Fruit fly (Drosophila melanogaster) S2 (cell line): ENCODE results near the gene Nep6.

Experiments used
- CG8478 ChIP-seq: fragments of >200 bp; optimal IDR thresholded peaks from 2 replicates; lab custom pipeline; 2018
- CTCF ChIP-seq, 2 experiments: fragments of >200 bp; optimal IDR thresholded peaks; 2 replicates each; lab custom pipeline; 2018

dm6 chrX:12777763-12778408 is 23.6 kb upstream of the Nep6 start:
- TF ChIP-seq CG8478 (lab: Kevin White, UChicago), result no peak
- TF ChIP-seq CTCF (optimal IDR thresholded peaks at IDR 0.05; lab: Kevin White, UChicago), result no peak
